Fruit fly (Drosophila melanogaster) whole organism, prepupa: Measurements from ENCODE around the gene CG32264.

Source experiments
- Blimp-1 ChIP-seq: fragments of 200-800 bp; sonication (Bioruptor generic); optimal IDR thresholded peaks from 3 replicates; lab custom pipeline; 2017; ENCODE audit warnings: missing biosample characterization, missing genetic modification characterization, mild to moderate bottlenecking, moderate library complexity, missing genetic modification reagents
- CG11294 ChIP-seq: fragments of 200-800 bp; sonication (Bioruptor generic); IDR thresholded peaks from 2 replicates; pipeline ENCODE4 v1.3.6; 2022; ENCODE audit warnings: missing biosample characterization, missing genetic modification characterization
- CG11902 ChIP-seq: fragments of 200-800 bp; sonication (Bioruptor generic); optimal IDR thresholded peaks from 3 replicates; lab custom pipeline; 2016; ENCODE audit warnings: missing biosample characterization, missing genetic modification characterization
- CG15336 ChIP-seq: fragments of 200-800 bp; sonication (Bioruptor generic); IDR thresholded peaks from 2 replicates; pipeline ENCODE4 v1.3.6; 2022; ENCODE audit warnings: missing biosample characterization, missing genetic modification characterization
- CG1621 ChIP-seq: fragments of 200-800 bp; sonication (Bioruptor generic); optimal IDR thresholded peaks from 3 replicates; lab custom pipeline; 2018; ENCODE audit warnings: missing biosample characterization, mild to moderate bottlenecking, missing genetic modification characterization
- CG31627 ChIP-seq: fragments of 200-800 bp; sonication (Bioruptor generic); optimal IDR thresholded peaks from 3 replicates; lab custom pipeline; 2016; ENCODE audit warnings: missing biosample characterization, missing genetic modification characterization
- CG32006 ChIP-seq: fragments of 200-800 bp; sonication (Bioruptor generic); optimal IDR thresholded peaks from 3 replicates; lab custom pipeline; 2017; ENCODE audit warnings: missing biosample characterization, mild to moderate bottlenecking, missing genetic modification characterization
- CG6163 ChIP-seq: fragments of 200-800 bp; sonication (Bioruptor generic); IDR thresholded peaks from 3 replicates; pipeline ENCODE4 v1.3.6; 2022; ENCODE audit warnings: missing biosample characterization, missing genetic modification characterization
- CG6276 ChIP-seq: fragments of 200-800 bp; sonication (Bioruptor generic); optimal IDR thresholded peaks from 2 replicates; lab custom pipeline; 2017; ENCODE audit warnings: missing biosample characterization, mild to moderate bottlenecking, missing genetic modification characterization
- CG6792 ChIP-seq: fragments of 200-800 bp; sonication (Bioruptor generic); optimal IDR thresholded peaks from 3 replicates; lab custom pipeline; 2016; ENCODE audit warnings: missing biosample characterization, missing genetic modification characterization
- CG6808 ChIP-seq: fragments of 200-800 bp; sonication (Bioruptor generic); optimal IDR thresholded peaks from 3 replicates; lab custom pipeline; 2017; ENCODE audit warnings: missing biosample characterization, missing genetic modification characterization, mild to moderate bottlenecking, moderate library complexity, missing genetic modification reagents
- CG6854 ChIP-seq: fragments of 200-800 bp; sonication (Bioruptor generic); optimal IDR thresholded peaks from 2 replicates; lab custom pipeline; 2017; ENCODE audit warnings: missing biosample characterization, mild to moderate bottlenecking, missing genetic modification characterization
- CG8119 ChIP-seq: fragments of 200-800 bp; sonication (Bioruptor generic); IDR thresholded peaks from 3 replicates; pipeline ENCODE4 v1.3.6; 2022; ENCODE audit warnings: missing biosample characterization, missing genetic modification characterization
- CG8319 ChIP-seq: fragments of 200-800 bp; sonication (Bioruptor generic); optimal IDR thresholded peaks from 3 replicates; lab custom pipeline; 2016; ENCODE audit warnings: missing biosample characterization, missing genetic modification characterization
- CG8632 ChIP-seq: fragments of 200-800 bp; sonication (Bioruptor generic); optimal IDR thresholded peaks from 3 replicates; lab custom pipeline; 2016; ENCODE audit warnings: missing biosample characterization, missing genetic modification characterization
- CG9139 ChIP-seq: fragments of 200-800 bp; sonication (Bioruptor generic); optimal IDR thresholded peaks from 3 replicates; lab custom pipeline; 2017; ENCODE audit warnings: missing biosample characterization, mild to moderate bottlenecking, missing genetic modification characterization
- Eip78C ChIP-seq: fragments of 200-800 bp; sonication (Bioruptor generic); peaks from one replicate; lab custom pipeline; 2016; ENCODE audit warnings: missing biosample characterization, missing genetic modification characterization
- Eip93F ChIP-seq: fragments of 200-800 bp; sonication (Bioruptor generic); optimal IDR thresholded peaks from 2 replicates; lab custom pipeline; 2016; ENCODE audit warnings: missing biosample characterization, mild to moderate bottlenecking, missing genetic modification characterization
- Ets21C ChIP-seq: fragments of 200-800 bp; sonication (Bioruptor generic); optimal IDR thresholded peaks from 3 replicates; lab custom pipeline; 2016; ENCODE audit warnings: missing biosample characterization, missing genetic modification characterization
- Hr39 ChIP-seq: fragments of 200-800 bp; sonication (Bioruptor generic); optimal IDR thresholded peaks from 2 replicates; lab custom pipeline; 2016; ENCODE audit warnings: missing biosample characterization, missing genetic modification characterization
- OdsH ChIP-seq: fragments of 200-800 bp; sonication (Bioruptor generic); optimal IDR thresholded peaks from 3 replicates; lab custom pipeline; 2016; ENCODE audit warnings: missing biosample characterization, missing genetic modification characterization
- Smox ChIP-seq: fragments of 200-800 bp; sonication (Bioruptor generic); optimal IDR thresholded peaks from 3 replicates; lab custom pipeline; 2016; ENCODE audit warnings: missing biosample characterization, missing genetic modification characterization
- Sox15 ChIP-seq: fragments of 200-800 bp; sonication (Bioruptor generic); optimal IDR thresholded peaks from 3 replicates; lab custom pipeline; 2016; ENCODE audit warnings: missing biosample characterization, missing genetic modification characterization
- achi ChIP-seq: fragments of 200-800 bp; sonication (Bioruptor generic); optimal IDR thresholded peaks from 3 replicates; lab custom pipeline; 2016; ENCODE audit warnings: missing biosample characterization, missing genetic modification characterization
- acj6 ChIP-seq: fragments of 200-800 bp; sonication (Bioruptor generic); optimal IDR thresholded peaks from 3 replicates; lab custom pipeline; 2016; ENCODE audit warnings: missing biosample characterization, missing genetic modification characterization
- cyc ChIP-seq: fragments of 200-800 bp; sonication (Bioruptor generic); optimal IDR thresholded peaks from 3 replicates; lab custom pipeline; 2016; ENCODE audit warnings: missing biosample characterization, missing genetic modification characterization
- dac ChIP-seq: fragments of 200-800 bp; sonication (Bioruptor generic); optimal IDR thresholded peaks from 2 replicates; lab custom pipeline; 2017; ENCODE audit warnings: missing biosample characterization, mild to moderate bottlenecking, missing genetic modification characterization
- dsx ChIP-seq: fragments of 200-800 bp; optimal IDR thresholded peaks from 3 replicates; lab custom pipeline; 2019; ENCODE audit warnings: missing biosample characterization, mild to moderate bottlenecking, missing genetic modification characterization, moderate library complexity; ENCODE audit not compliant: poor library complexity, severe bottlenecking
- eg ChIP-seq: fragments of 200-800 bp; sonication (Bioruptor generic); IDR thresholded peaks from 3 replicates; pipeline ENCODE4 v1.3.6; 2022; ENCODE audit warnings: missing biosample characterization, missing genetic modification characterization
- esn ChIP-seq: fragments of 200-800 bp; sonication (Bioruptor generic); optimal IDR thresholded peaks from 2 replicates; lab custom pipeline; 2016; ENCODE audit warnings: missing biosample characterization, mild to moderate bottlenecking, missing genetic modification characterization, moderate library complexity
- fd59A ChIP-seq: fragments of 200-800 bp; sonication (Bioruptor generic); optimal IDR thresholded peaks from 2 replicates; lab custom pipeline; 2017; ENCODE audit warnings: missing biosample characterization, mild to moderate bottlenecking, missing genetic modification characterization, missing genetic modification reagents
- fd85E ChIP-seq: fragments of 200-800 bp; sonication (Bioruptor generic); optimal IDR thresholded peaks from 3 replicates; lab custom pipeline; 2016; ENCODE audit warnings: missing biosample characterization, missing genetic modification characterization
- lz ChIP-seq: fragments of 200-800 bp; sonication (Bioruptor generic); optimal IDR thresholded peaks from 3 replicates; lab custom pipeline; 2016; ENCODE audit warnings: missing biosample characterization, missing genetic modification characterization
- pdm3 ChIP-seq: fragments of 200-800 bp; sonication (Bioruptor generic); optimal IDR thresholded peaks from 3 replicates; lab custom pipeline; 2016; ENCODE audit warnings: missing biosample characterization, missing genetic modification characterization
- svp ChIP-seq: fragments of 200-800 bp; sonication (Bioruptor generic); peaks from one replicate; lab custom pipeline; 2016; ENCODE audit warnings: missing biosample characterization, missing genetic modification characterization
- topi ChIP-seq: fragments of 200-800 bp; sonication (Bioruptor generic); optimal IDR thresholded peaks from 3 replicates; lab custom pipeline; 2016; ENCODE audit warnings: missing biosample characterization, missing genetic modification characterization
- vri ChIP-seq: fragments of 200-800 bp; sonication (Bioruptor generic); optimal IDR thresholded peaks from 3 replicates; lab custom pipeline; 2016; ENCODE audit warnings: missing biosample characterization, mild to moderate bottlenecking, missing genetic modification characterization

CG32264 gene

dm6 chr3L:3747276-3747675 lies 59.0 kb downstream of the CG32264 start:
- TF ChIP-seq CG6276 (GFP tag; lab: Kevin White, UChicago) = no peak
- TF ChIP-seq acj6 (GFP tag; lab: Kevin White, UChicago) = no peak
- TF ChIP-seq CG6854 (GFP tag; lab: Kevin White, UChicago) = no peak
- no peak for TF ChIP-seq lz (GFP tag; lab: Kevin White, UChicago)
- TF ChIP-seq OdsH (GFP tag; lab: Kevin White, UChicago) = no peak
- TF ChIP-seq Smox (GFP tag; lab: Kevin White, UChicago) = no peak
- TF ChIP-seq CG6792 (GFP tag; lab: Kevin White, UChicago) = no peak
- TF ChIP-seq dac (GFP tag; lab: Kevin White, UChicago) = no peak
- TF ChIP-seq topi (GFP tag; lab: Kevin White, UChicago) = no peak
- no peak for TF ChIP-seq svp
- TF ChIP-seq Eip78C (GFP tag; lab: Kevin White, UChicago) = no peak
- no peak for TF ChIP-seq CG11902

- TF ChIP-seq CG1621 (tag; lab: Kevin White, UChicago) (no peak), cyc (GFP tag; lab: Kevin White, UChicago) (no peak), achi (GFP tag; lab: Kevin White, UChicago) (no peak), CG8632 (GFP tag; lab: Kevin White, UChicago) (no peak), CG8319 (no peak), pdm3 (no peak), CG6276 (GFP tag; lab: Kevin White, UChicago) (no peak), eg (GFP tag; lab: Robert Waterston, UW) (no peak)
These were observed 73.1 kb downstream of the CG32264 start for dm6 chr3L:3733039-3733599.

- TF ChIP-seq Sox15 (no peak), fd85E (GFP tag; lab: Kevin White, UChicago) (no peak), Smox (GFP tag; lab: Kevin White, UChicago) (no peak), CG31627 (GFP tag; lab: Kevin White, UChicago) (no peak), CG15336 (GFP tag; lab: Robert Waterston, UW) (no peak), CG9139 (no peak), Ets21C (no peak), Blimp-1 (GFP tag; lab: Kevin White, UChicago) (no peak), CG8119 (GFP tag; lab: Robert Waterston, UW) (no peak), fd59A (no peak), CG6163 (no peak), CG6808 (no peak), pdm3 (no peak), eg (GFP tag; lab: Robert Waterston, UW) (no peak), CG8319 (no peak)
These were observed 80.0 kb downstream of the CG32264 start for dm6 chr3L:3726217-3726616.

dm6 chr3L:3713725-3714124 lies 92.5 kb downstream of the CG32264 start, which contains the start of gene CG43089:
Gene CG43089, plus strand, starts transcription at chr3L:3714027.
- TF ChIP-seq CG8319 (no peak), CG6276 (GFP tag; lab: Kevin White, UChicago) (peak; percentile 33), vri (GFP tag; lab: Kevin White, UChicago) (no peak), eg (GFP tag; lab: Robert Waterston, UW) (peak; percentile 60), lz (GFP tag; lab: Kevin White, UChicago) (no peak), esn (GFP tag; lab: Kevin White, UChicago) (no peak), dac (GFP tag; lab: Kevin White, UChicago) (no peak)
- TF ChIP-seq, all 60 proteins: peak for 2

- TF ChIP-seq CG6163 = no peak
- no peak for TF ChIP-seq fd85E (GFP tag; lab: Kevin White, UChicago)
- no peak for TF ChIP-seq CG11902
- TF ChIP-seq CG11294 (GFP tag; lab: Robert Waterston, UW) = no peak
- peak; percentile 44 for TF ChIP-seq Eip78C (GFP tag; lab: Kevin White, UChicago)
- no peak for TF ChIP-seq Eip93F
- TF ChIP-seq CG15336 (GFP tag; lab: Robert Waterston, UW) = peak; percentile 53
- TF ChIP-seq Hr39 (GFP tag; lab: Kevin White, UChicago) = no peak
- peak; percentile 57 for TF ChIP-seq CG32006 (GFP tag; lab: Kevin White, UChicago)
- no peak for TF ChIP-seq dsx (GFP tag; lab: Kevin White, UChicago)
- no peak for TF ChIP-seq Blimp-1 (GFP tag; lab: Kevin White, UChicago)
- peak; percentile 5 for TF ChIP-seq CG6276 (GFP tag; lab: Kevin White, UChicago)
- no peak for TF ChIP-seq Sox15
- TF ChIP-seq CG8119 (GFP tag; lab: Robert Waterston, UW) = peak; percentile 43; the same call in 1 of the 3 replicates
These were observed 93.3 kb downstream of the CG32264 start for dm6 chr3L:3712914-3713313.
